Fruit fly (Drosophila melanogaster) whole organism, adult: ENCODE results near the gene CG12229.

Experiments used
- CG1620 ChIP-seq: fragments of 200-800 bp; sonication (Bioruptor generic); optimal IDR thresholded peaks from 2 replicates; lab custom pipeline; 2016; ENCODE audit warnings: missing biosample characterization, missing genetic modification characterization
- ovo ChIP-seq: fragments of 200-800 bp; sonication (Bioruptor generic); optimal IDR thresholded peaks from 2 replicates; lab custom pipeline; 2016; ENCODE audit warnings: missing biosample characterization, missing genetic modification characterization
- pad ChIP-seq: fragments of 200-800 bp; sonication (Bioruptor generic); optimal IDR thresholded peaks from 3 replicates; lab custom pipeline; 2017; ENCODE audit warnings: missing biosample characterization, missing genetic modification characterization, mild to moderate bottlenecking, moderate library complexity, missing genetic modification reagents

- TF ChIP-seq ovo (GFP tag; lab: Kevin White, UChicago) (no peak), pad (GFP tag; lab: Kevin White, UChicago) (no peak), CG1620 (GFP tag; lab: Kevin White, UChicago) (no peak)
Measured at dm6 chr3L:17394435-17395017, 41.7 kb downstream of the CG12229 start.
